Worm (Caenorhabditis elegans): Measurements from ENCODE around the gene fbxa-2.

- TF ChIP-seq lin-39 (tag; optimal IDR thresholded peaks at IDR 0.05) (no peak), zag-1 (tag; optimal IDR thresholded peaks at IDR 0.05) (no peak), aly-2 (tag; optimal IDR thresholded peaks at IDR 0.05) (no peak), R02D3.7 (tag; optimal IDR thresholded peaks at IDR 0.05) (no peak), unc-62 (GFP tag; optimal IDR thresholded peaks at IDR 0.05) (no peak), F13H6.1 (tag; optimal IDR thresholded peaks at IDR 0.05) (no peak), mab-5 (tag; optimal IDR thresholded peaks at IDR 0.05) (no peak), ztf-4 (tag; optimal IDR thresholded peaks at IDR 0.05) (no peak), gmeb-1 (tag; optimal IDR thresholded peaks at IDR 0.05) (no peak), skn-1 (tag; optimal IDR thresholded peaks at IDR 0.05) (no peak), nhr-10 (tag; optimal IDR thresholded peaks at IDR 0.05) (no peak), nhr-129 (tag; optimal IDR thresholded peaks at IDR 0.05) (no peak), ama-1 (optimal IDR thresholded peaks at IDR 0.05) (no peak)
These were observed 40.0 kb downstream of the fbxa-2 start for ce11 chrV:16229439-16229838.
